Worm (Caenorhabditis elegans) whole organism, early embryonic: ENCODE results near the gene tab-1.

Experiments used
- B0310.2 ChIP-seq: sonication (generic microtip); optimal IDR thresholded peaks from 2 replicates; lab custom pipeline; 2016; ENCODE audit warnings: mild to moderate bottlenecking, missing genetic modification characterization, missing compliant biosample characterization
- F13C5.2 ChIP-seq: sonication (generic microtip); optimal IDR thresholded peaks from 2 replicates; lab custom pipeline; 2017; ENCODE audit warnings: mild to moderate bottlenecking, missing genetic modification characterization, inconsistent platforms, missing compliant biosample characterization
- aly-1 ChIP-seq: sonication (generic microtip); optimal IDR thresholded peaks from 2 replicates; lab custom pipeline; 2016; ENCODE audit warnings: missing genetic modification characterization, missing compliant biosample characterization
- ama-1 ChIP-seq: fragments of 150-350 bp; optimal IDR thresholded peaks from 2 replicates; lab custom pipeline; 2014
- ceh-13 ChIP-seq: fragments of 200-800 bp; sonication (Bioruptor generic); optimal IDR thresholded peaks from 2 replicates; lab custom pipeline; 2018; ENCODE audit warnings: mild to moderate bottlenecking, missing genetic modification characterization, missing compliant biosample characterization
- ceh-36 ChIP-seq: sonication (generic microtip); optimal IDR thresholded peaks from 2 replicates; lab custom pipeline; 2016; ENCODE audit warnings: missing genetic modification characterization, inconsistent platforms, missing compliant biosample characterization
- ets-7 ChIP-seq: sonication (generic microtip); optimal IDR thresholded peaks from 2 replicates; lab custom pipeline; 2016; ENCODE audit warnings: missing genotype, missing genetic modification characterization, missing compliant biosample characterization
- flt-1 ChIP-seq: fragments of 200-800 bp; sonication (Bioruptor generic); IDR thresholded peaks from 2 replicates; pipeline ENCODE4 v1.3.6; 2022; ENCODE audit warnings: missing genetic modification characterization, missing compliant biosample characterization
- hmbx-1 ChIP-seq: sonication (generic microtip); optimal IDR thresholded peaks from 2 replicates; lab custom pipeline; 2016; ENCODE audit warnings: mild to moderate bottlenecking, missing genetic modification characterization, missing compliant biosample characterization
- hmg-4 ChIP-seq: fragments of 200-800 bp; sonication (Bioruptor generic); optimal IDR thresholded peaks from 2 replicates; lab custom pipeline; 2018; ENCODE audit warnings: mild to moderate bottlenecking, missing genetic modification characterization, missing compliant biosample characterization
- hnd-1 ChIP-seq: sonication (generic microtip); optimal IDR thresholded peaks from 2 replicates; lab custom pipeline; 2016; ENCODE audit warnings: missing genetic modification characterization, missing compliant biosample characterization
- pes-1 ChIP-seq: fragments of 200-800 bp; sonication (Bioruptor generic); IDR thresholded peaks from 2 replicates; pipeline ENCODE4 v1.3.6; 2022; ENCODE audit warnings: missing genetic modification reagents, missing genetic modification characterization, missing compliant biosample characterization
- scrt-1 ChIP-seq: fragments of 200-800 bp; sonication (Bioruptor generic); IDR thresholded peaks from 2 replicates; pipeline ENCODE4 v1.3.6; 2022; ENCODE audit warnings: missing genetic modification characterization, missing compliant biosample characterization
- sea-1 ChIP-seq: fragments of 200-800 bp; sonication (Bioruptor generic); conservative IDR thresholded peaks from 2 replicates; pipeline ENCODE4 v1.3.6; 2022; ENCODE audit warnings: missing genetic modification characterization, missing compliant biosample characterization
- tbx-11 ChIP-seq: fragments of 200-800 bp; sonication (Bioruptor generic); IDR thresholded peaks from 2 replicates; pipeline ENCODE4 v1.3.6; 2022; ENCODE audit warnings: missing genetic modification characterization, missing compliant biosample characterization
- tbx-37 ChIP-seq: fragments of 200-800 bp; sonication (Bioruptor generic); conservative IDR thresholded peaks from 2 replicates; pipeline ENCODE4 v1.3.6; 2022; ENCODE audit warnings: missing genetic modification reagents, missing genetic modification characterization, missing compliant biosample characterization
- tra-4 ChIP-seq: sonication (generic microtip); optimal IDR thresholded peaks from 2 replicates; lab custom pipeline; 2017; ENCODE audit warnings: missing genetic modification characterization, missing compliant biosample characterization

Gene tab-1

ce11 chrII:6820278-6820971 is 17.3 kb downstream of the tab-1 start:
- TF ChIP-seq tbx-37 (GFP tag; lab: Robert Waterston, UW), result no peak
- TF ChIP-seq tra-4 (tag; lab: Kevin White, UChicago), result no peak
- TF ChIP-seq B0310.2 (tag; lab: Kevin White, UChicago), result no peak
- no peak for TF ChIP-seq ets-7 (tag; lab: Kevin White, UChicago)
- no peak for TF ChIP-seq tbx-11 (GFP tag; lab: Robert Waterston, UW)
- TF ChIP-seq flt-1 (GFP tag; lab: Robert Waterston, UW), result no peak
- TF ChIP-seq ceh-13 (GFP tag; lab: Kevin White, UChicago), result no peak
- no peak for TF ChIP-seq ceh-36 (tag; lab: Kevin White, UChicago)
- TF ChIP-seq aly-1 (tag; lab: Kevin White, UChicago), result no peak
- TF ChIP-seq hnd-1 (tag; lab: Kevin White, UChicago), result no peak
- TF ChIP-seq F13C5.2 (tag; lab: Kevin White, UChicago), result no peak
- TF ChIP-seq pes-1 (GFP tag; lab: Robert Waterston, UW), result no peak
- TF ChIP-seq hmg-4, result no peak
- no peak for TF ChIP-seq sea-1
- no peak for TF ChIP-seq ama-1

DNA sequence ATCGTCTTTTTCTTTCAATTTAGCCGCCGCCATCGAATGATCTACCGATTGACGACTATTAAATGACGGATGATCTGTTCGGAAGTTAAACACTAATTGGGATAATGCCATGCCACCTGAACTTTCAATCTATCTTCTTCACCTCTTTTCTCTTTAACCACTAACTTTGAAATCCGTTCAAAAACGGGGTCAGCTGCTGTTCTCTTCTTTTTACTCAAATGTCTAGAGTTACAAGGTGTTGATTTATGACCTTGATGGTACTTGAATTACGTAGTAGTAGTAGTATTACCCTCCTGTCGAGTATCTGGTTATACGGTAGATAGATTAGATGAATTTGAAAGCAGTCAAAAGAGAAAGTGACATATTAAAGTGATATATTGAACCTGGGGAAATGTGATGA is 18.0 kb downstream of the tab-1 start:
- TF ChIP-seq pes-1 (GFP tag; lab: Robert Waterston, UW) (no peak), hnd-1 (tag; lab: Kevin White, UChicago) (no peak), tbx-37 (GFP tag; lab: Robert Waterston, UW) (no peak), ceh-13 (GFP tag; lab: Kevin White, UChicago) (no peak), ama-1 (no peak), hmg-4 (no peak), flt-1 (GFP tag; lab: Robert Waterston, UW) (no peak), F13C5.2 (tag; lab: Kevin White, UChicago) (no peak), sea-1 (no peak), scrt-1 (no peak), ceh-36 (tag; lab: Kevin White, UChicago) (no peak), aly-1 (tag; lab: Kevin White, UChicago) (no peak), hmbx-1 (tag; lab: Kevin White, UChicago) (no peak), tbx-11 (GFP tag; lab: Robert Waterston, UW) (no peak), ets-7 (tag; lab: Kevin White, UChicago) (no peak), B0310.2 (tag; lab: Kevin White, UChicago) (no peak)

- TF ChIP-seq pes-1 (GFP tag; lab: Robert Waterston, UW) (no peak), tra-4 (tag; lab: Kevin White, UChicago) (no peak), F13C5.2 (tag; lab: Kevin White, UChicago) (no peak), aly-1 (tag; lab: Kevin White, UChicago) (no peak), hmg-4 (no peak), hnd-1 (tag; lab: Kevin White, UChicago) (no peak), ama-1 (no peak), B0310.2 (tag; lab: Kevin White, UChicago) (no peak), ceh-13 (GFP tag; lab: Kevin White, UChicago) (no peak), ets-7 (tag; lab: Kevin White, UChicago) (no peak), tbx-37 (GFP tag; lab: Robert Waterston, UW) (no peak), flt-1 (GFP tag; lab: Robert Waterston, UW) (no peak), sea-1 (no peak), ceh-36 (tag; lab: Kevin White, UChicago) (no peak), scrt-1 (no peak), hmbx-1 (tag; lab: Kevin White, UChicago) (no peak), tbx-11 (GFP tag; lab: Robert Waterston, UW) (no peak)
Observed at ce11 chrII:6821832-6822231, 18.7 kb downstream of the tab-1 start.

- TF ChIP-seq hnd-1 (tag; lab: Kevin White, UChicago), result no peak
- TF ChIP-seq ets-7 (tag; lab: Kevin White, UChicago), result no peak
- TF ChIP-seq ceh-36 (tag; lab: Kevin White, UChicago), result no peak
- no peak for TF ChIP-seq hmbx-1 (tag; lab: Kevin White, UChicago)
- TF ChIP-seq tra-4 (tag; lab: Kevin White, UChicago), result no peak
- TF ChIP-seq ama-1, result no peak
- no peak for TF ChIP-seq tbx-37 (GFP tag; lab: Robert Waterston, UW)
- TF ChIP-seq scrt-1, result no peak
- TF ChIP-seq sea-1, result no peak
- TF ChIP-seq aly-1 (tag; lab: Kevin White, UChicago), result no peak
Observed at ce11 chrII:6822347-6822746, 19.2 kb downstream of the tab-1 start.

DNA sequence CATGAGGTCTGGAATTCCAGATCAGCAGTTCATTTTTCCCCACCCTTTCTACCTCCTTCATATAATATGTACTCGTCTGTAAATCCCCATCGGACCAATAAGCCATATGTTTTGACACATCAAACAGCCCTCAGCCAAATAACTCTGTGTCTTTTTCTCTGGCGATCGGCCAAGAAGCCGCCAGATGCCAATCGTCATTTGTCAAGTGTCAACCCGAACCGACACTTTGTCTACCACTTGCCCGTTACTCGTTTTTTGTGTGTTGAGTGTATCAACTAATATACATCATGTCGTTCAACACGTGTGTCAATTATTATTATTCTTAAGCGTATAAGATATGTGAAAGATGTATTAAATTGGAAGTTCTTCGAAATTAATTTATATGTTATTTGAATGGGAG is 20.1 kb downstream of the tab-1 start:
- TF ChIP-seq tbx-11 (GFP tag; lab: Robert Waterston, UW), result no peak

ce11 chrII:6823912-6824311 is 20.8 kb downstream of the tab-1 start:
- TF ChIP-seq tbx-11 (GFP tag; lab: Robert Waterston, UW) (no peak), F13C5.2 (tag; lab: Kevin White, UChicago) (peak; percentile 4)

ce11 chrII:6824524-6824923 is 21.4 kb downstream of the tab-1 start:
- TF ChIP-seq B0310.2 (tag; lab: Kevin White, UChicago) (no peak), flt-1 (GFP tag; lab: Robert Waterston, UW) (no peak), hmg-4 (no peak), ceh-13 (GFP tag; lab: Kevin White, UChicago) (no peak)

ce11 chrII:6825732-6826131 is 22.6 kb downstream of the tab-1 start:
- no peak for TF ChIP-seq hmbx-1 (tag; lab: Kevin White, UChicago)
- peak; percentile 68 for TF ChIP-seq ceh-36 (tag; lab: Kevin White, UChicago)
- peak; percentile 42 for TF ChIP-seq hmg-4
- no peak for TF ChIP-seq hnd-1 (tag; lab: Kevin White, UChicago)
- no peak for TF ChIP-seq tra-4 (tag; lab: Kevin White, UChicago)
- TF ChIP-seq ama-1, result no peak
- no peak for TF ChIP-seq scrt-1
- no peak for TF ChIP-seq sea-1
- TF ChIP-seq ceh-13 (GFP tag; lab: Kevin White, UChicago), result no peak
- TF ChIP-seq F13C5.2 (tag; lab: Kevin White, UChicago), result no peak
- TF ChIP-seq pes-1 (GFP tag; lab: Robert Waterston, UW), result no peak
- TF ChIP-seq B0310.2 (tag; lab: Kevin White, UChicago), result no peak
- TF ChIP-seq tbx-11 (GFP tag; lab: Robert Waterston, UW), result no peak
- TF ChIP-seq flt-1 (GFP tag; lab: Robert Waterston, UW), result peak; percentile 38; the same call in 1 of the 2 replicates
